Fruit fly (Drosophila melanogaster): ENCODE results near the gene Cox11.

The Cox11 gene

dm6 chr2L:5496468-5497093 is 30.2 kb upstream of the Cox11 start (continued):
- no peak for TF ChIP-seq CG18011 (GFP tag; optimal IDR thresholded peaks at IDR 0.05)
- peak; percentile 39; the same call in 1 of the 2 replicates for TF ChIP-seq CG6272 (GFP tag; IDR thresholded peaks at IDR 0.05)
- TF ChIP-seq CG17568 (GFP tag; optimal IDR thresholded peaks at IDR 0.05), result peak; percentile 29
- peak; percentile 9 for TF ChIP-seq NK7.1 (GFP tag; optimal IDR thresholded peaks at IDR 0.05)
- TF ChIP-seq vvl (GFP tag; IDR thresholded peaks at IDR 0.05), result peak; percentile 65
- peak; percentile 54 for TF ChIP-seq ranshi (GFP tag; IDR thresholded peaks at IDR 0.05)
- TF ChIP-seq CG2129 (GFP tag; IDR thresholded peaks at IDR 0.05; ENCODE audit: partially characterized antibody), result no peak
- TF ChIP-seq MTF-1 (GFP tag; optimal IDR thresholded peaks at IDR 0.05; ENCODE audit: borderline replicate concordance), result peak; percentile 19
- no peak for TF ChIP-seq Neu2 (GFP tag; optimal IDR thresholded peaks at IDR 0.05; ENCODE audit: borderline replicate concordance)
- 0 out of 3 replicates have a peak, but pooled peaks have one; percentile 45 for TF ChIP-seq so (GFP tag; IDR thresholded peaks at IDR 0.05)
- peak; percentile 53; the same call in 1 of the 2 replicates for TF ChIP-seq CG4404 (GFP tag; IDR thresholded peaks at IDR 0.05)
- peak; percentile 53 for TF ChIP-seq NfI (GFP tag; optimal IDR thresholded peaks at IDR 0.05)
- TF ChIP-seq CG7556 (GFP tag; optimal IDR thresholded peaks at IDR 0.05), result peak; percentile 45
- TF ChIP-seq exex (tag; optimal IDR thresholded peaks at IDR 0.05), result no peak
- peak; percentile 63 for TF ChIP-seq CG32532 (GFP tag; IDR thresholded peaks at IDR 0.05)
- TF ChIP-seq Hmr (GFP tag; optimal IDR thresholded peaks at IDR 0.05), result no peak
- TF ChIP-seq CoRest (tag; optimal IDR thresholded peaks at IDR 0.05), result peak; percentile 58
- no peak for TF ChIP-seq CG6854 (GFP tag; optimal IDR thresholded peaks at IDR 0.05)
- TF ChIP-seq slp2 (GFP tag; optimal IDR thresholded peaks at IDR 0.05), result peak; percentile 36
- no peak for TF ChIP-seq Dref (GFP tag; IDR thresholded peaks at IDR 0.05)
- peak; percentile 51 for TF ChIP-seq ems (GFP tag; optimal IDR thresholded peaks at IDR 0.05)
- no peak for TF ChIP-seq CG17612 (GFP tag; IDR thresholded peaks at IDR 0.05)
- peak; percentile 4 for TF ChIP-seq CG12236 (GFP tag; optimal IDR thresholded peaks at IDR 0.05)
- peak; percentile 50 for TF ChIP-seq CG17385 (GFP tag; optimal IDR thresholded peaks at IDR 0.05)
- peak; percentile 68 for TF ChIP-seq row (GFP tag; IDR thresholded peaks at IDR 0.05)
- peak; percentile 36 for TF ChIP-seq Asciz (GFP tag; optimal IDR thresholded peaks at IDR 0.05)
- TF ChIP-seq Dll (GFP tag; IDR thresholded peaks at IDR 0.05; ENCODE audit: partially characterized antibody), result no peak
- no peak for TF ChIP-seq gsb (GFP tag; IDR thresholded peaks at IDR 0.05)
- TF ChIP-seq Chrac-16 (GFP tag; optimal IDR thresholded peaks at IDR 0.05), result peak; percentile 39
- peak; percentile 80 for TF ChIP-seq CG10979 (tag; optimal IDR thresholded peaks at IDR 0.05)
- peak; percentile 23 for TF ChIP-seq zf30C (GFP tag; optimal IDR thresholded peaks at IDR 0.05)
- TF ChIP-seq Hr51 (GFP tag; optimal IDR thresholded peaks at IDR 0.05), result peak in 1 of 2 experiments; percentile 49
- TF ChIP-seq Jarid2 (GFP tag; optimal IDR thresholded peaks at IDR 0.05), result no peak
- peak; percentile 17 for TF ChIP-seq scrt (GFP tag; optimal IDR thresholded peaks at IDR 0.05)
- peak; percentile 96 for TF ChIP-seq oc (tag; optimal IDR thresholded peaks at IDR 0.05)
- TF ChIP-seq tio (GFP tag; optimal IDR thresholded peaks at IDR 0.05), result peak; percentile 45
- TF ChIP-seq CG17359 (tag; optimal IDR thresholded peaks at IDR 0.05), result peak; percentile 61
- peak; percentile 31 for TF ChIP-seq shn (GFP tag; optimal IDR thresholded peaks at IDR 0.05)
- TF ChIP-seq otp (GFP tag; IDR thresholded peaks at IDR 0.05), result peak; percentile 63; the same call in 1 of the 3 replicates
- TF ChIP-seq gt (GFP tag; IDR thresholded peaks at IDR 0.05), result peak; percentile 43; the same call in 1 of the 2 replicates
- TF ChIP-seq CG10565 (GFP tag; optimal IDR thresholded peaks at IDR 0.05), result no peak
- no peak for TF ChIP-seq fd64A (GFP tag; optimal IDR thresholded peaks at IDR 0.05)
- TF ChIP-seq ase (GFP tag; IDR thresholded peaks at IDR 0.05), result peak; percentile 11; the same call in 1 of the 3 replicates
- peak; percentile 4 for TF ChIP-seq CG12155 (GFP tag; optimal IDR thresholded peaks at IDR 0.05)
- TF ChIP-seq CG8924 (tag; optimal IDR thresholded peaks at IDR 0.05), result peak; percentile 66
- TF ChIP-seq zfh1 (GFP tag; IDR thresholded peaks at IDR 0.05), result peak; percentile 77
- TF ChIP-seq CG33213 (GFP tag; optimal IDR thresholded peaks at IDR 0.05), result peak; percentile 26
- no peak for TF ChIP-seq HLH4C (GFP tag; IDR thresholded peaks at IDR 0.05; ENCODE audit: partially characterized antibody)
- no peak for TF ChIP-seq vfl (GFP tag; optimal IDR thresholded peaks at IDR 0.05)

All from whole organism, embryonic.